Worm (Caenorhabditis elegans): ENCODE data around the gene ilc-17.1.

Gene ilc-17.1

ce11 chrX:12787624-12788023, 18.0 kb upstream of the ilc-17.1 start, which contains the start of gene str-124:
str-124 (plus strand) TSS chrX:12787924.
- TF ChIP-seq fkh-8 (tag; optimal IDR thresholded peaks at IDR 0.05), result no peak
- no peak for TF ChIP-seq rnt-1 (tag; optimal IDR thresholded peaks at IDR 0.05)
- no peak for TF ChIP-seq lin-39 (tag; optimal IDR thresholded peaks at IDR 0.05)
- TF ChIP-seq fkh-4 (tag; optimal IDR thresholded peaks at IDR 0.05; ENCODE audit: borderline replicate concordance), result no peak

ce11 chrX:12781712-12782444, 12.3 kb upstream of the ilc-17.1 start, which contains the start of gene alh-13:
alh-13 (plus strand) TSS chrX:12782394.
- TF ChIP-seq nhr-20 (tag; optimal IDR thresholded peaks at IDR 0.05), result peak; percentile 17
- no peak for TF ChIP-seq mef-2 (tag; optimal IDR thresholded peaks at IDR 0.05)
- TF ChIP-seq irx-1 (tag; optimal IDR thresholded peaks at IDR 0.05), result no peak
- TF ChIP-seq elt-3 (tag; optimal IDR thresholded peaks at IDR 0.05), result peak in 1 of 6 experiments; percentile 58
- TF ChIP-seq mdl-1 (tag; optimal IDR thresholded peaks at IDR 0.05), result peak in 1 of 2 experiments; percentile 28
- TF ChIP-seq ztf-11 (tag; optimal IDR thresholded peaks at IDR 0.05), result no peak
- peak; percentile 31 for TF ChIP-seq nhr-19 (GFP tag; conservative IDR thresholded peaks at IDR 0.05)
- peak; percentile 72 for TF ChIP-seq blmp-1 (tag; optimal IDR thresholded peaks at IDR 0.05)
- TF ChIP-seq nhr-85 (tag), result peak; percentile 45
- TF ChIP-seq elt-2 (tag; optimal IDR thresholded peaks at IDR 0.05), result peak; percentile 28
- TF ChIP-seq lir-3 (tag; optimal IDR thresholded peaks at IDR 0.05; ENCODE audit: poor library complexity), result no peak
- no peak for TF ChIP-seq Y116A8C.19 (tag; optimal IDR thresholded peaks at IDR 0.05; ENCODE audit: borderline replicate concordance)
- TF ChIP-seq nhr-71 (tag; optimal IDR thresholded peaks at IDR 0.05), result no peak
- TF ChIP-seq aha-1 (tag; optimal IDR thresholded peaks at IDR 0.05), result no peak
- TF ChIP-seq efl-1 (optimal IDR thresholded peaks at IDR 0.05), result no peak
- TF ChIP-seq efl-1 (GFP tag; optimal IDR thresholded peaks at IDR 0.05 in 1 of 2), result peak in 1 of 2 experiments; percentile 10

ce11 chrX:12780674-12781073, 11.1 kb upstream of the ilc-17.1 start:
- no peak for TF ChIP-seq unc-130 (tag; optimal IDR thresholded peaks at IDR 0.05)
- TF ChIP-seq C04F5.9 (tag; optimal IDR thresholded peaks at IDR 0.05), result no peak
- TF ChIP-seq elt-2 (tag; optimal IDR thresholded peaks at IDR 0.05), result peak; percentile 80

ce11 chrX:12764009-12764408, 5.6 kb downstream of the ilc-17.1 start:
- TF ChIP-seq mep-1 (tag; optimal IDR thresholded peaks at IDR 0.05) (no peak), ceh-88 (GFP tag; IDR thresholded peaks at IDR 0.05) (no peak), C16A3.4 (tag; optimal IDR thresholded peaks at IDR 0.05) (no peak), fos-1 (tag; optimal IDR thresholded peaks at IDR 0.05) (no peak), snpc-4 (tag; optimal IDR thresholded peaks at IDR 0.05) (no peak), ama-1 (optimal IDR thresholded peaks at IDR 0.05) (no peak), hpl-2 (GFP tag; optimal IDR thresholded peaks at IDR 0.05) (no peak), nhr-71 (tag; optimal IDR thresholded peaks at IDR 0.05) (no peak), egl-13 (tag; optimal IDR thresholded peaks at IDR 0.05) (no peak), unc-130 (tag; optimal IDR thresholded peaks at IDR 0.05) (no peak), C34B4.2 (tag; optimal IDR thresholded peaks at IDR 0.05) (no peak), snu-23 (GFP tag; optimal IDR thresholded peaks at IDR 0.05) (no peak), mdl-1 (tag; optimal IDR thresholded peaks at IDR 0.05) (no peak), zip-4 (GFP tag; optimal IDR thresholded peaks at IDR 0.05) (no peak), skn-1 (tag; optimal IDR thresholded peaks at IDR 0.05) (no peak), ets-5 (GFP tag; IDR thresholded peaks at IDR 0.05) (no peak)

ce11 chrX:12761778-12762177, 7.8 kb downstream of the ilc-17.1 start, which contains the start of gene cept-1:
cept-1 (plus strand) TSS chrX:12762078.
- TF ChIP-seq nhr-47 (tag; optimal IDR thresholded peaks at IDR 0.05), result no peak

Measured in whole organism, L1 larva.